Worm (Caenorhabditis elegans) whole organism, mixed stage, embryonic: ENCODE results near the gene hsp-25.

Experiments
- M03D4.4 ChIP-seq: sonication (generic microtip); optimal IDR thresholded peaks from 2 replicates; lab custom pipeline; 2017; ENCODE audit warnings: mild to moderate bottlenecking, missing genetic modification characterization, missing compliant biosample characterization
- bed-3 ChIP-seq: fragments of 200-800 bp; sonication (Bioruptor generic); optimal IDR thresholded peaks from 3 replicates; lab custom pipeline; 2018; ENCODE audit warnings: mild to moderate bottlenecking, missing genetic modification characterization, moderate library complexity, missing compliant biosample characterization
- blmp-1 ChIP-seq: fragments of 150-350 bp; optimal IDR thresholded peaks from 2 replicates; lab custom pipeline; 2014; ENCODE audit warnings: missing biosample characterization, missing genetic modification characterization
- ceh-39 ChIP-seq: fragments of 150-350 bp; optimal IDR thresholded peaks from 2 replicates; lab custom pipeline; 2014; ENCODE audit warnings: missing biosample characterization, missing genetic modification characterization
- ceh-43 ChIP-seq: fragments of 200-800 bp; sonication (Bioruptor generic); optimal IDR thresholded peaks from 2 replicates; lab custom pipeline; 2018; ENCODE audit warnings: mild to moderate bottlenecking, missing genetic modification characterization, moderate library complexity, missing compliant biosample characterization
- ceh-83 ChIP-seq: fragments of 200-800 bp; sonication (Bioruptor generic); optimal IDR thresholded peaks from 2 replicates; lab custom pipeline; 2018; ENCODE audit warnings: mild to moderate bottlenecking, missing genetic modification characterization, missing compliant biosample characterization
- ces-1 ChIP-seq: fragments of 150-350 bp; optimal IDR thresholded peaks from 2 replicates; lab custom pipeline; 2014; ENCODE audit warnings: missing biosample characterization, missing genetic modification reagents, missing genetic modification characterization
- cnd-1 ChIP-seq: fragments of 200-800 bp; sonication (Bioruptor generic); optimal IDR thresholded peaks from 2 replicates; lab custom pipeline; 2018; ENCODE audit warnings: mild to moderate bottlenecking, missing genetic modification characterization, missing compliant biosample characterization
- drap-1 ChIP-seq: fragments of 200-800 bp; sonication (Bioruptor generic); optimal IDR thresholded peaks from 3 replicates; lab custom pipeline; 2018; ENCODE audit warnings: mild to moderate bottlenecking, missing genetic modification characterization, missing compliant biosample characterization
- elt-1 ChIP-seq: sonication (generic microtip); optimal IDR thresholded peaks from 2 replicates; lab custom pipeline; 2017; ENCODE audit warnings: missing genetic modification characterization, mild to moderate bottlenecking, missing compliant biosample characterization, antibody characterized with exemption, moderate library complexity, borderline replicate concordance; ENCODE audit not compliant: insufficient read depth
- elt-3 ChIP-seq: fragments of 150-350 bp; optimal IDR thresholded peaks from 2 replicates; lab custom pipeline; 2014; ENCODE audit warnings: missing biosample characterization, missing genetic modification characterization
- flh-1 ChIP-seq: fragments of 200-800 bp; sonication (Bioruptor generic); optimal IDR thresholded peaks from 2 replicates; lab custom pipeline; 2018; ENCODE audit warnings: mild to moderate bottlenecking, missing genetic modification characterization, moderate library complexity, missing compliant biosample characterization
- ham-2 ChIP-seq: fragments of 200-800 bp; sonication (Bioruptor generic); optimal IDR thresholded peaks from 2 replicates; lab custom pipeline; 2018; ENCODE audit warnings: mild to moderate bottlenecking, missing genetic modification characterization, missing compliant biosample characterization
- hlh-1 ChIP-seq: fragments of 150-350 bp; optimal IDR thresholded peaks from 2 replicates; lab custom pipeline; 2014; ENCODE audit warnings: missing biosample characterization, missing genetic modification reagents, missing genetic modification characterization
- lin-13 ChIP-seq: fragments of 150-350 bp; optimal IDR thresholded peaks from 2 replicates; lab custom pipeline; 2014; ENCODE audit warnings: missing biosample characterization, missing genetic modification characterization
- lin-32 ChIP-seq: fragments of 200-800 bp; sonication (Bioruptor generic); optimal IDR thresholded peaks from 2 replicates; lab custom pipeline; 2018; ENCODE audit warnings: mild to moderate bottlenecking, missing genetic modification characterization, missing compliant biosample characterization
- lsy-2 ChIP-seq: fragments of 150-350 bp; optimal IDR thresholded peaks from 2 replicates; lab custom pipeline; 2014; ENCODE audit warnings: missing biosample characterization, missing genetic modification characterization
- mab-5 ChIP-seq: fragments of 150-350 bp; optimal IDR thresholded peaks from 2 replicates; lab custom pipeline; 2014; ENCODE audit warnings: missing biosample characterization, missing genetic modification characterization
- mls-2 ChIP-seq: sonication (generic microtip); optimal IDR thresholded peaks from 2 replicates; lab custom pipeline; 2016; ENCODE audit warnings: mild to moderate bottlenecking, missing genetic modification characterization, moderate library complexity, missing compliant biosample characterization
- nhr-12 ChIP-seq: fragments of 150-350 bp; optimal IDR thresholded peaks from 2 replicates; lab custom pipeline; 2014; ENCODE audit warnings: missing biosample characterization, missing genetic modification characterization
- nhr-2 ChIP-seq: fragments of 150-350 bp; optimal IDR thresholded peaks from 2 replicates; lab custom pipeline; 2014; ENCODE audit warnings: missing biosample characterization, missing genetic modification characterization
- nhr-237 ChIP-seq: fragments of 150-350 bp; optimal IDR thresholded peaks from 2 replicates; lab custom pipeline; 2014; ENCODE audit warnings: missing biosample characterization, missing genetic modification characterization
- nhr-28 ChIP-seq: fragments of 150-350 bp; optimal IDR thresholded peaks from 2 replicates; lab custom pipeline; 2014; ENCODE audit warnings: missing biosample characterization, missing genetic modification characterization
- nhr-76 ChIP-seq: sonication (generic microtip); optimal IDR thresholded peaks from 2 replicates; lab custom pipeline; 2017; ENCODE audit warnings: missing biosample characterization, missing genetic modification characterization
- sem-2 ChIP-seq: fragments of 200-800 bp; sonication (Bioruptor generic); optimal IDR thresholded peaks from 2 replicates; lab custom pipeline; 2018; ENCODE audit warnings: mild to moderate bottlenecking, missing genetic modification characterization, missing compliant biosample characterization
- snpc-4 ChIP-seq: fragments of 150-350 bp; optimal IDR thresholded peaks from 2 replicates; lab custom pipeline; 2014; ENCODE audit warnings: missing biosample characterization, missing genetic modification characterization
- sptf-1 ChIP-seq: sonication (generic microtip); optimal IDR thresholded peaks from 2 replicates; lab custom pipeline; 2017; ENCODE audit warnings: mild to moderate bottlenecking, missing genetic modification characterization, moderate library complexity, missing compliant biosample characterization
- tbx-8 ChIP-seq: fragments of 200-800 bp; sonication (Bioruptor generic); optimal IDR thresholded peaks from 2 replicates; lab custom pipeline; 2018; ENCODE audit warnings: mild to moderate bottlenecking, missing genetic modification characterization, moderate library complexity, missing compliant biosample characterization
- unc-120 ChIP-seq: sonication (generic microtip); optimal IDR thresholded peaks from 2 replicates; lab custom pipeline; 2017; ENCODE audit warnings: missing genetic modification characterization, missing compliant biosample characterization; ENCODE audit not compliant: poor library complexity, severe bottlenecking
- unc-62 ChIP-seq: fragments of 150-350 bp; optimal IDR thresholded peaks from 2 replicates; lab custom pipeline; 2014; ENCODE audit warnings: missing biosample characterization, missing genetic modification reagents, missing genetic modification characterization
- zip-8 ChIP-seq: fragments of 150-350 bp; optimal IDR thresholded peaks from 2 replicates; lab custom pipeline; 2014; ENCODE audit warnings: missing biosample characterization, missing genetic modification characterization
- ztf-11 ChIP-seq: fragments of 150-350 bp; optimal IDR thresholded peaks from 2 replicates; lab custom pipeline; 2014; ENCODE audit warnings: missing biosample characterization, missing genetic modification characterization

Gene hsp-25

DNA sequence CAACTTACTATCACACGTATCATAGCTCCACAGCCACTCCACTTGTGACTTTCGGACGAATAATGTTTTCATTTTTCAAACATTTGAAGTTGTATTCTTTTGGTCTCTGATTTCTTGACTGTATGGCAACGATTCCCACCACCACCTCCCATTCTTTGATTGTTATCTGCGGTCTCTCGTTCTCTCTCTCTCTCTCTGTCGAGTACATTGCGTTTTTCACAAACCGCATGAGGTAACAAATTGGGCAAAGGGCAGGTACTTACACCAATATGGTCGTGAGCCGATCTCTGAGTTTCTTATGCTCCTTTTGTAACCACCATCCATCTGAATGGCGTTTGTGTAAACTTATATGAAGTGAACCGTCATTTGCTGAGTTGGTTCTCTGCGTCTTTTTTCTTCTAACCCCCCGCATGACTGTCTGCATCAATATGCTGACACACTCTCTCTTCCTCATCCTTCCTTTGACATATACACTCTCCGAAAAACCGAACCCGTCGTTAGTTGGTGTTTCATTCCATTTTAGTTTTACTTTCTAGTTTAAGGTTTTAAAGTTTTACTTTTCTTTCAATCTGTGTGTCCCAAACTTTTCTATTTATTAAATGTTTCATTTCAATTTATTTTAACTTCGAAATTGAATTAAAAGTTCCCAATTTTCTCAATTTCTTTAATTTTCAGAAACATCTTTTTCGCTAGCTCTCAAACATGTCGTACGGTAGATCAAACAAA lies 18.3 kb upstream of the hsp-25 start, which contains the start of gene gln-1:
Gene gln-1, plus strand, starts transcription at position 676 of the 726 bp plus-strand sequence.
- TF ChIP-seq unc-120: no peak
- TF ChIP-seq mls-2: no peak
- no peak for TF ChIP-seq tbx-8 (GFP tag; lab: Kevin White, UChicago)
- TF ChIP-seq flh-1: no peak
- TF ChIP-seq ceh-83 (GFP tag; lab: Kevin White, UChicago): no peak
- TF ChIP-seq nhr-2 (tag; lab: Kevin White, UChicago): peak; percentile 4
- TF ChIP-seq elt-3 (tag; lab: Kevin White, UChicago): no peak
- no peak for TF ChIP-seq ceh-39 (tag; lab: Kevin White, UChicago)
- TF ChIP-seq unc-62: peak; percentile 22
- no peak for TF ChIP-seq nhr-237 (tag; lab: Kevin White, UChicago)
- TF ChIP-seq bed-3 (GFP tag; lab: Kevin White, UChicago): no peak
- TF ChIP-seq M03D4.4: no peak
- TF ChIP-seq cnd-1: no peak
- peak; percentile 7 for TF ChIP-seq ham-2 (GFP tag; lab: Kevin White, UChicago)
- TF ChIP-seq blmp-1 (tag; lab: Kevin White, UChicago): no peak
- TF ChIP-seq elt-1: peak; percentile 34
- TF ChIP-seq drap-1 (GFP tag; lab: Kevin White, UChicago): no peak
- no peak for TF ChIP-seq lsy-2

DNA sequence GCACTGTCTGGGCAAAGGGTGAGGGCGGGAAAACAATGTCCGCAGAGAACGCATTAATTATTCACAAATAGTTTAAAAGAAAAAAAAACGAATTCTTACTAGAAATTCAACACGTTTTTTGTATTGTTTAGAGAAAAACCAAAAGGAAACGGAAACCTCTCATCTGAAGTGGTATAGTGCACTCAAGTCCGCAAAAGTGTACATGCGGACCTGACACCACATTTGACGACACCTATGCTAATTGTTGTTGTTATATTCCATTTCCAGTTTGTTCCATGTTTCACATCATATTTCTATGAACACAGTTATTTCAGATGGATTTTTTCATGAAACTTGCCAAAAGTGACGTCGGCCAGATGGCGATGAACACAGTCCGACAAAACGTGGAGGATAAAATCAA lies 13.3 kb upstream of the hsp-25 start, which contains the start of gene C45B2.6:
Gene C45B2.6, plus strand, starts transcription at position 136 of the 400 bp plus-strand sequence.
- no peak for TF ChIP-seq sem-2 (GFP tag; lab: Kevin White, UChicago)
- peak; percentile 10 for TF ChIP-seq ces-1 (GFP tag; lab: Kevin White, UChicago)
- TF ChIP-seq snpc-4 (tag; lab: Kevin White, UChicago): no peak
- no peak for TF ChIP-seq drap-1 (GFP tag; lab: Kevin White, UChicago)
- TF ChIP-seq, all 35 proteins: peak for 1

DNA sequence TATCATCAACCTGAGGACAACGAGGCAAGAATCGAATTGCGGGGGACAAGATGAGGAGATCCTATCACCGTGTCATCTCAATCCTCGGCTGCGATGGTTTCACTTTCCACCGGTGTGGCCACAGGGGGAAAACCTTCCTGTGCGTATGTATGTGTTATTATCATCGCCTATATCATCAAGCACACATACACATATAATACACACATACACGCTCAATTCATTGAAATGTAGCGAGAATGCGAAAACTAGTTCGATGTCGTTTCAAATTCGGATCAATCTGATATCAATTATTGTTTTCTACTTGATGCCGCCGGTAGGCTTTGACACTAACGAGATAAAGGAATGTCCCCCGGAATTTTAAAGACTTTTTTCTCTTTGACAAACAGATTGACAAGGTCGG lies 11.4 kb upstream of the hsp-25 start:
- no peak for TF ChIP-seq ceh-43 (GFP tag; lab: Kevin White, UChicago)
- TF ChIP-seq M03D4.4: no peak
- no peak for TF ChIP-seq nhr-28
- TF ChIP-seq bed-3 (GFP tag; lab: Kevin White, UChicago): no peak
- TF ChIP-seq snpc-4 (tag; lab: Kevin White, UChicago): no peak
- TF ChIP-seq tbx-8 (GFP tag; lab: Kevin White, UChicago): no peak
- TF ChIP-seq ztf-11 (tag; lab: Kevin White, UChicago): no peak
- no peak for TF ChIP-seq lin-13
- TF ChIP-seq unc-120: no peak
- no peak for TF ChIP-seq ces-1 (GFP tag; lab: Kevin White, UChicago)
- no peak for TF ChIP-seq elt-3 (tag; lab: Kevin White, UChicago)
- no peak for TF ChIP-seq ceh-83 (GFP tag; lab: Kevin White, UChicago)
- no peak for TF ChIP-seq unc-62
- TF ChIP-seq ceh-39 (tag; lab: Kevin White, UChicago): no peak
- no peak for TF ChIP-seq drap-1 (GFP tag; lab: Kevin White, UChicago)
- TF ChIP-seq lsy-2: no peak
- no peak for TF ChIP-seq sem-2 (GFP tag; lab: Kevin White, UChicago)
- TF ChIP-seq mls-2: no peak
- no peak for TF ChIP-seq nhr-76
- TF ChIP-seq elt-1: peak; percentile 22
- peak; percentile 8 for TF ChIP-seq blmp-1 (tag; lab: Kevin White, UChicago)
- TF ChIP-seq cnd-1: no peak
- TF ChIP-seq zip-8 (tag; lab: Kevin White, UChicago): no peak
- peak; percentile 47 for TF ChIP-seq ham-2 (GFP tag; lab: Kevin White, UChicago)
- TF ChIP-seq, all 35 proteins: peak for 3

DNA sequence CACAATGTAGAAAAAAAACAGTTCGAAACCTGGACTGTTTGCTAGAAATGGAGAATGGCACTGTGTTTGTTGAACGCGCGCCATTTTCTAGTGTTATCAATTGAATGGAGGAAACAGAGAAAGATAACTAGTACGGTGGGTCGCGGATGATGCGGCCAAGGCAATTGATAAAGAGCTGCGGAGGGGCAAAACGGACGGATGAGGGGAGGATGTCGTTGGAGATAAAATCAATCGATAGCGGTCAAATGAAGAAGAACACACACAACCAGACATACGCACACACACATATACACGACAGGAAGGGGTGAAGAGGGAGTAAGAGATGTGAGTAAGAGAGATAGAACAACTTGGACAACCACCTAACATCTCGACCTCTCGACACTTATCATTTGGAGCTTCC lies 10.6 kb upstream of the hsp-25 start:
- no peak for TF ChIP-seq mls-2
- no peak for TF ChIP-seq bed-3 (GFP tag; lab: Kevin White, UChicago)
- TF ChIP-seq unc-120: peak; percentile 21
- TF ChIP-seq hlh-1 (tag; lab: Kevin White, UChicago): peak; percentile 54
- TF ChIP-seq nhr-12 (tag; lab: Kevin White, UChicago): no peak

DNA sequence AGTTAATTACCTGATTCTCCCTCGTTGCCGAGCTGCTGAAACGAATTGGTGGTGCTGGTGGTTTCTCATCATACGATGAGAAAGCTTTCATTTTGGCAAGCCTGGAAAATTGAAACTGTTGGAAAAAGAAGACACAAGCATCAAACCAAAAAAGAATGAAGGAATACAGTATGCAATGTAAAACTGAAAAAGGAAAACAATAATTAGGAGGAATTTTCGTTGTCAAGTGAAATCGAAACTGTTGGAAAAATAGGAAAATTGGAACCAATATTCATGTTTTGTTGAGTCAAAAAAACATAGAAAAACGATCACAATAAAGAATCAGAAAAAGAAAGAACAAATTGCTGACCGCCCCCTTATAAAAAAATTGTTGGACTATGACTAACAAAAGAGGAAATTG lies 9.1 kb upstream of the hsp-25 start, which contains the start of gene pak-1:
Gene pak-1, minus strand, starts transcription at position 101 of the 400 bp plus-strand sequence.
- TF ChIP-seq nhr-2 (tag; lab: Kevin White, UChicago): no peak
- TF ChIP-seq nhr-12 (tag; lab: Kevin White, UChicago): no peak
- no peak for TF ChIP-seq nhr-76
- no peak for TF ChIP-seq ztf-11 (tag; lab: Kevin White, UChicago)
- no peak for TF ChIP-seq tbx-8 (GFP tag; lab: Kevin White, UChicago)
- TF ChIP-seq lin-13: no peak
- TF ChIP-seq mab-5 (tag; lab: Kevin White, UChicago): no peak
- no peak for TF ChIP-seq ceh-83 (GFP tag; lab: Kevin White, UChicago)
- no peak for TF ChIP-seq sptf-1 (tag; lab: Kevin White, UChicago)
- TF ChIP-seq zip-8 (tag; lab: Kevin White, UChicago): no peak
- TF ChIP-seq mls-2: no peak
- TF ChIP-seq lsy-2: no peak
- TF ChIP-seq unc-62: no peak
- no peak for TF ChIP-seq hlh-1 (tag; lab: Kevin White, UChicago)
- TF ChIP-seq lin-32 (GFP tag; lab: Kevin White, UChicago): no peak
- no peak for TF ChIP-seq flh-1
- no peak for TF ChIP-seq elt-1
- TF ChIP-seq ces-1 (GFP tag; lab: Kevin White, UChicago): no peak
- no peak for TF ChIP-seq elt-3 (tag; lab: Kevin White, UChicago)
